Worm (Caenorhabditis elegans) whole organism, L2 larva: ENCODE data around the gene acs-10.

Source experiments
- C34F6.9 ChIP-seq: fragments of 150-350 bp; optimal IDR thresholded peaks from 2 replicates; lab custom pipeline; 2014; ENCODE audit warnings: missing biosample characterization, missing genetic modification characterization
- F13H6.1 ChIP-seq: sonication (generic microtip); optimal IDR thresholded peaks from 2 replicates; lab custom pipeline; 2016; ENCODE audit warnings: missing genetic modification characterization, missing compliant biosample characterization
- ama-1 ChIP-seq: fragments of 150-350 bp; optimal IDR thresholded peaks from 2 replicates; lab custom pipeline; 2018; ENCODE audit warnings: inconsistent platforms
- blmp-1 ChIP-seq: sonication (generic microtip); optimal IDR thresholded peaks from 2 replicates; lab custom pipeline; 2017; ENCODE audit warnings: missing genetic modification characterization, mild to moderate bottlenecking, missing compliant biosample characterization, antibody characterized with exemption, moderate library complexity; ENCODE audit not compliant: insufficient read depth
- ceh-16 ChIP-seq: fragments of 150-350 bp; optimal IDR thresholded peaks from 2 replicates; lab custom pipeline; 2014; ENCODE audit warnings: missing biosample characterization, missing genetic modification characterization
- ceh-82 ChIP-seq: fragments of 150-350 bp; optimal IDR thresholded peaks from 2 replicates; lab custom pipeline; 2014; ENCODE audit warnings: missing biosample characterization, missing genetic modification characterization
- dmd-4 ChIP-seq: sonication (generic microtip); optimal IDR thresholded peaks from 2 replicates; lab custom pipeline; 2017; ENCODE audit warnings: missing biosample characterization, missing genetic modification characterization
- egl-27 ChIP-seq: sonication (generic microtip); optimal IDR thresholded peaks from 3 replicates; lab custom pipeline; 2017; ENCODE audit warnings: missing biosample characterization, missing genetic modification reagents, missing genetic modification characterization
- elt-3 ChIP-seq: sonication (generic microtip); optimal IDR thresholded peaks from 2 replicates; lab custom pipeline; 2017; ENCODE audit warnings: missing biosample characterization, missing genetic modification characterization
- fos-1 ChIP-seq: fragments of 150-350 bp; optimal IDR thresholded peaks from 2 replicates; lab custom pipeline; 2014; ENCODE audit warnings: missing biosample characterization, missing genetic modification characterization
- gmeb-1 ChIP-seq: fragments of 150-350 bp; optimal IDR thresholded peaks from 2 replicates; lab custom pipeline; 2014; ENCODE audit warnings: missing biosample characterization, missing genetic modification characterization
- lin-11 ChIP-seq: fragments of 150-350 bp; sonication (generic microtip); optimal IDR thresholded peaks from 2 replicates; lab custom pipeline; 2014; ENCODE audit warnings: missing biosample characterization, missing genetic modification characterization, inconsistent platforms, mixed read lengths
- lin-13 ChIP-seq: fragments of 150-350 bp; optimal IDR thresholded peaks from 2 replicates; lab custom pipeline; 2014; ENCODE audit warnings: missing biosample characterization, missing genetic modification reagents, missing genetic modification characterization
- lin-39 ChIP-seq: fragments of 150-350 bp; optimal IDR thresholded peaks from 2 replicates; lab custom pipeline; 2014; ENCODE audit warnings: missing biosample characterization, missing genetic modification reagents, missing genetic modification characterization
- lsy-2 ChIP-seq, 2 experiments: fragments of 150-350 bp in 1 of 2; sonication (generic microtip) in 1 of 2; optimal IDR thresholded peaks; 2 replicates each; lab custom pipeline; 2014 to 2017; ENCODE audit warnings: missing biosample characterization in 2 of 2, missing genetic modification characterization in 2 of 2
- mab-5 ChIP-seq: fragments of 150-350 bp; optimal IDR thresholded peaks from 2 replicates; lab custom pipeline; 2014; ENCODE audit warnings: missing biosample characterization, missing genetic modification characterization
- mdl-1 ChIP-seq, 2 experiments: fragments of 150-350 bp in 1 of 2; sonication (generic microtip) in 1 of 2; optimal IDR thresholded peaks; 2 replicates each; lab custom pipeline; 2017; ENCODE audit warnings: missing biosample characterization in 2 of 2, missing genetic modification characterization in 2 of 2
- nhr-10 ChIP-seq: sonication (generic microtip); optimal IDR thresholded peaks from 2 replicates; lab custom pipeline; 2017; ENCODE audit warnings: missing biosample characterization, missing genetic modification characterization
- nhr-11 ChIP-seq: fragments of 150-350 bp; optimal IDR thresholded peaks from 2 replicates; lab custom pipeline; 2014; ENCODE audit warnings: missing biosample characterization, missing genetic modification characterization
- nhr-12 ChIP-seq: fragments of 150-350 bp; optimal IDR thresholded peaks from 2 replicates; lab custom pipeline; 2014; ENCODE audit warnings: missing biosample characterization, missing genetic modification characterization
- nhr-129 ChIP-seq: fragments of 150-350 bp; optimal IDR thresholded peaks from 2 replicates; lab custom pipeline; 2014; ENCODE audit warnings: missing biosample characterization, missing genetic modification characterization
- nhr-21 ChIP-seq: fragments of 150-350 bp; optimal IDR thresholded peaks from 2 replicates; lab custom pipeline; 2014; ENCODE audit warnings: missing biosample characterization, missing genetic modification characterization
- nhr-237 ChIP-seq: fragments of 150-350 bp; optimal IDR thresholded peaks from 2 replicates; lab custom pipeline; 2014; ENCODE audit warnings: missing biosample characterization, missing genetic modification characterization
- nhr-25 ChIP-seq: fragments of 150-350 bp; sonication (generic microtip); optimal IDR thresholded peaks from 3 replicates; lab custom pipeline; 2014; ENCODE audit warnings: missing biosample characterization, missing genetic modification characterization
- peb-1 ChIP-seq: fragments of 150-350 bp; optimal IDR thresholded peaks from 2 replicates; lab custom pipeline; 2014; ENCODE audit warnings: missing biosample characterization, missing genetic modification characterization
- sma-9 ChIP-seq, 2 experiments: fragments of 150-350 bp in 1 of 2; sonication (generic microtip) in 1 of 2; optimal IDR thresholded peaks; 2 replicates each; lab custom pipeline; 2014 to 2016; ENCODE audit warnings: missing genetic modification characterization in 2 of 2, mild to moderate bottlenecking in 1 of 2, missing biosample characterization in 1 of 2, missing compliant biosample characterization in 1 of 2, missing genetic modification reagents in 1 of 2, moderate library complexity in 1 of 2
- snpc-4 ChIP-seq: fragments of 150-350 bp; optimal IDR thresholded peaks from 2 replicates; lab custom pipeline; 2014; ENCODE audit warnings: missing biosample characterization, missing genetic modification characterization
- unc-39 ChIP-seq: fragments of 150-350 bp; optimal IDR thresholded peaks from 2 replicates; lab custom pipeline; 2014; ENCODE audit warnings: missing biosample characterization, missing genetic modification characterization
- unc-55 ChIP-seq: fragments of 150-350 bp; sonication (generic microtip); optimal IDR thresholded peaks from 3 replicates; lab custom pipeline; 2014; ENCODE audit warnings: missing biosample characterization, missing genetic modification reagents, missing genetic modification characterization
- unc-62 ChIP-seq: fragments of 150-350 bp; optimal IDR thresholded peaks from 2 replicates; lab custom pipeline; 2014; ENCODE audit warnings: missing biosample characterization, missing genetic modification reagents, missing genetic modification characterization
- zag-1 ChIP-seq: fragments of 150-350 bp; optimal IDR thresholded peaks from 2 replicates; lab custom pipeline; 2014; ENCODE audit warnings: missing biosample characterization, missing genetic modification characterization
- ztf-1 ChIP-seq: fragments of 200-800 bp; sonication (Bioruptor generic); conservative IDR thresholded peaks from 2 replicates; pipeline ENCODE4 v1.3.6; 2022; ENCODE audit warnings: missing genetic modification characterization, missing compliant biosample characterization
- ztf-11 ChIP-seq: sonication (generic microtip); optimal IDR thresholded peaks from 2 replicates; lab custom pipeline; 2017; ENCODE audit warnings: missing biosample characterization, missing genetic modification characterization
- ztf-4 ChIP-seq: fragments of 150-350 bp; optimal IDR thresholded peaks from 2 replicates; lab custom pipeline; 2014; ENCODE audit warnings: missing biosample characterization, missing genetic modification characterization

Gene acs-10

DNA sequence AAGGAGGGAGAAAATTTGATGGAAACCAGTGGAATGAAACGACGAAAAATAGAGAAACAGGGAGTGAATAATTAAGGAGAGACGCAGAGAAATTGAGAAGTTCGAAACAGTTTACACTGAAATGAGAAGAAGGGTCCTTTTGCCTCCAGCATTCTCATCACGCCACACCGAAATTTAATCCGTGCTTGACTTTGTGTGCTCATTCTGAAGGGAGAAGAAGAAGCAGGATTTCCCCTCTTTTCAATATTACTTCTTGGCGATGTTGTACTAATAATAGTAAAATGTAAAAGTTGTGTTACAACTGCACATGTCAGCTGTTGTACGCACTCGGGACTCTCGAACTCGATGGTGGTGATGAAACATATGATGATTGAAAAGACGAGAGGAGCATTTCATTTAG, 7.3 kb downstream of the acs-10 start (continued):
- TF ChIP-seq sma-9 (GFP tag; optimal IDR thresholded peaks at IDR 0.05; lab: Kevin White, UChicago) (peak; percentile 31), sma-9 (tag; optimal IDR thresholded peaks at IDR 0.05; lab: Kevin White, UChicago) (no peak), ztf-4 (no peak), ama-1 (no peak), peb-1 (no peak), ztf-1 (GFP tag; lab: Robert Waterston, UW) (no peak), nhr-237 (tag; lab: Kevin White, UChicago) (no peak), ztf-11 (tag; lab: Kevin White, UChicago) (no peak), C34F6.9 (tag; lab: Kevin White, UChicago) (no peak)

DNA sequence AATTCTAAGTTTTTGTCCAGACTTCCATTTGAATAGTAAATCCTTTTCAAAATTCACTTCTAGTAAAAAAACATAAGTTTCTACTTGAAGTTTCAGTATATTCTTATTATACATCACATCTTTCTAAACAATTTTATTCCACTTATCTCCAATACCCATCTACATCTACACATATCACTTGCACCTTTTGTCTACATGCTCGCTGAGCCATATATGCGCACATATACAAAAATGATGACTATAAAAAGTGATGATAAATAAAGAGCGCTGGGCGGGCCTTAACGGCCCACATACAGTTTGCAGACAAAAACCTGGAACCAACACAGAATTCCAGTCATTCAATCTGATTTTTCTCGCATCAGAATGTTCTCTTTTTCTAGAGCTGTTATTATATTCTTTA, 10.2 kb downstream of the acs-10 start, which contains the start of gene AH10.2:
AH10.2 (plus strand) TSS at position 301 of the 400 bp plus-strand sequence.
- TF ChIP-seq lin-13 (GFP tag; lab: Kevin White, UChicago) (no peak), gmeb-1 (no peak), lin-11 (tag; lab: Kevin White, UChicago) (no peak), sma-9 (GFP tag; optimal IDR thresholded peaks at IDR 0.05; lab: Kevin White, UChicago) (no peak), sma-9 (tag; optimal IDR thresholded peaks at IDR 0.05; lab: Kevin White, UChicago) (no peak), ceh-82 (tag; lab: Kevin White, UChicago) (no peak), nhr-21 (tag; lab: Kevin White, UChicago) (no peak)

DNA sequence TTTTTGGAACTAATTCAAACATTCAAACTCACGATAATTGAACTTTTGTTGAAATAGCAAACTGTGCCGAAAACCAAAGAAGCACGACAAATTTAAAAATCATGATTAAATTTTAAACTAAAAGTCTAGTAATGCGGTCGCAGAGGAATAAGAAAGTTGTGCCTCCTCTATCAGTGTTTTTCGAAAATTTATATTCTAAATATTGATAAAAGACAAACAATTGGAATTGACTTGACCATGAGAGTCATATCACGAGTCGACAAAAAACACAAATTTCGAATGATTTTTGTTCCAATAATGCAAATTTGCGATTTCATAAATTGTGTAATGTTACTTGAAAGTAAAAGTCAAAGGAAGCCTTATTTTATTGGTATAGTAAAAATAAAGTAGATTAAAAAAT, 14.4 kb downstream of the acs-10 start, which contains the start of gene cest-1.2:
cest-1.2 (minus strand) TSS at position 165 of the 400 bp plus-strand sequence.
- TF ChIP-seq nhr-25 (tag; lab: Kevin White, UChicago) = no peak
- TF ChIP-seq fos-1 (tag; lab: Kevin White, UChicago) = peak; percentile 25
- no peak for TF ChIP-seq dmd-4 (tag; lab: Kevin White, UChicago)
- peak; percentile 4 for TF ChIP-seq gmeb-1
- TF ChIP-seq lin-13 (GFP tag; lab: Kevin White, UChicago) = no peak
- no peak for TF ChIP-seq nhr-11 (tag; lab: Kevin White, UChicago)

DNA sequence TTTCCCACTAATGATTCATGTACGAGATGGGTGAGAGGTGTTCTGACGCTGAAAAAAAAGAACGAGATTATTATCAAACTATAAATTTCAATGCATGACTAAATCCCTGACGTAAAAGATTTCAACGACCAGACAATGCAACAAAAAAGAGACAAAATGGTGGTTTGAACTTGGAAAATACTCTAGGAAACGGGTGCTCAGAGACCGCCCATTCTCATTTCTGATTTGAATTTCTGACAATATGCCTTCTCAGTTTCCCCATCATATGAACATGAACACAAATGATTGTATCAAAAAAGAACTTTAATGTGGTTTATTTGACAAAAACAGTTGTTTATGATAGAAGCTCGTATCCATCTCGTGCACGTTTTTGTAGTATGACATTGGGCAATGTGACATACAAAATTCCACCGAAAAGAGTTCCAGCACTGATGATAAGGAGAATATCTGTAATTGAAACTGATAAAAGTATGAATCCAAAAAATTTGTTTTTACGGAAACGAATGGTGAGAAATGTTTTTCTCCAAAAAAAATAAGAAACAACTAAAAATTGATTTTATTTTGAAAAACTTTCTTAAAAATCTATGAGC, 16.8 kb downstream of the acs-10 start, which contains the start of gene srd-26:
srd-26 (minus strand) TSS at position 51 of the 590 bp plus-strand sequence.
- no peak for TF ChIP-seq gmeb-1
- TF ChIP-seq ama-1 = no peak
- TF ChIP-seq egl-27 (tag; lab: Kevin White, UChicago) = no peak
- TF ChIP-seq C34F6.9 (tag; lab: Kevin White, UChicago) = no peak

DNA sequence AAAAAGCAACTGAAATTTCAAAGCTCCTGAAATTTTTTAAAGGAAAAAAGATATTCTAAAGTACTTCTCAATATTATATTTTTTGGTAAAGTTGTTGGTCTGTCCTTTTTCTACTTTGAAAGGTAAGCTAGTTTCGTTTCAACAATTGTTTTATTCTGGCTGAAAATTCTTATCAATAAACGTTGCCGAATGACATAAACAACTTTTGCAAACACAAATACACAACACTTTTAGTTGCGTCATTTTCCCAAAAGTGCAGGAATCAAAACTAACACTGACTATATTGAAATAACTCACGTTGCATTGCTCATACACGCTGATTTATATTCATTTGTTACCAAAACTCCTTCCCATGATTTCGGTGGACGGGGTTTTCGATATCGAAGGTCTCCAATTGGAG, 19.4 kb downstream of the acs-10 start:
- TF ChIP-seq C34F6.9 (tag; lab: Kevin White, UChicago) = no peak
- TF ChIP-seq blmp-1 = no peak
- TF ChIP-seq lin-39 = no peak
- no peak for TF ChIP-seq dmd-4 (tag; lab: Kevin White, UChicago)

DNA sequence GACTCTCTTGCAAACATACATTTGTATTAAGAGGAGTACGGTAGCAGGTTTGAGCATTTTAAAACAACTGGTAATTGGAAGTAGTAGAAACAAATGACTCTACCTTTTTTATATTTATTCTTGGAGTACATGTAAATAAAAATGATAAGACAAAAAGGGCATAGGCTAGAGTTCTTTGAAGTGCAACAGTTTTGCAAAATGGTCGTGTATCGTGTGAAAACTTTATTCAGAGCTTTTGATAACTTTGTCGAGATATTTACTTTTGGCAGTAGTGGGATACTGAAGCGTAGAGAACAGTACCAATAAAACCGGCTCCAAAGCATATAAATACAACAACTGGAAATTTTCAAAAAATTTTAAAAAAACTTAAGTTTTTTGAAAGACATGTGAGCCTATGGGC, 20.3 kb downstream of the acs-10 start, which contains the start of gene cest-1.1:
cest-1.1 (minus strand) TSS at position 101 of the 400 bp plus-strand sequence.
- no peak for TF ChIP-seq mab-5 (tag; lab: Kevin White, UChicago)
- no peak for TF ChIP-seq snpc-4
- no peak for TF ChIP-seq unc-62 (GFP tag; lab: Kevin White, UChicago)
- no peak for TF ChIP-seq nhr-129 (tag; lab: Kevin White, UChicago)
- no peak for TF ChIP-seq sma-9 (GFP tag; optimal IDR thresholded peaks at IDR 0.05; lab: Kevin White, UChicago)
- TF ChIP-seq sma-9 (tag; optimal IDR thresholded peaks at IDR 0.05; lab: Kevin White, UChicago) = no peak
- TF ChIP-seq unc-39 (tag; lab: Kevin White, UChicago) = no peak
- TF ChIP-seq nhr-10 = no peak
- TF ChIP-seq zag-1 (tag; lab: Kevin White, UChicago) = no peak
- TF ChIP-seq F13H6.1 = no peak
- TF ChIP-seq lin-39 = no peak
- TF ChIP-seq unc-55 (GFP tag; lab: Kevin White, UChicago) = no peak
- TF ChIP-seq nhr-12 (tag; lab: Kevin White, UChicago) = no peak
- no peak for TF ChIP-seq lin-13 (GFP tag; lab: Kevin White, UChicago)
- no peak for TF ChIP-seq fos-1 (tag; lab: Kevin White, UChicago)
- TF ChIP-seq elt-3 (tag; lab: Kevin White, UChicago) = no peak
- no peak for TF ChIP-seq ceh-16 (tag; lab: Kevin White, UChicago)
- no peak for TF ChIP-seq mdl-1 (tag; optimal IDR thresholded peaks at IDR 0.05; lab: Kevin White, UChicago)
- TF ChIP-seq lsy-2 (tag; optimal IDR thresholded peaks at IDR 0.05; lab: Kevin White, UChicago) = no peak
- TF ChIP-seq nhr-11 (tag; lab: Kevin White, UChicago) = no peak
- no peak for TF ChIP-seq peb-1
